Worm (Caenorhabditis elegans) whole organism, L4/young adult: ENCODE data around the gene lgc-1.

Source experiments
- W03F9.2 ChIP-seq: fragments of 150-350 bp; optimal IDR thresholded peaks from 2 replicates; lab custom pipeline; 2014; ENCODE audit warnings: missing biosample characterization, missing genetic modification characterization
- dao-5 ChIP-seq: sonication (generic microtip); optimal IDR thresholded peaks from 2 replicates; lab custom pipeline; 2016; ENCODE audit warnings: missing genotype, missing genetic modification characterization, moderate library complexity, missing compliant biosample characterization

DNA sequence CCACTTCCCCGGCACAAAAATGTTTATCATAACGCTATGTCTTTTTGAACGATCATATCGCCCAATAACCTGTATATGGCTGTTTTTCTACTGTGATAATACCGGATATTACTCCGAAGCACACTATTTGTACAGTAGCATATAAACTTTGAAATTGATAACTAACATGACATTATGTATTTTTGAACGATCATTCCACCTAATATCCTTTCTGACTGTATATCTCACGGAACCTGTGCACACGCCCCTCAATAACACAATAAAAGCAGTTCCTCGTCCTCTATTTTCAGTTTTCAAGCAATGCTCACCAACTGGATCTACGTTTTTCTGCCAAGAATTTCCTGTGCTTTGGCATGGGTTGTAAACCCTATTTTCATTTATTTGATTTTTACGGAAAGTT is 33.3 kb upstream of the lgc-1 start, which contains the start of gene srj-40:
- TF ChIP-seq W03F9.2 (tag; lab: Kevin White, UChicago) (no peak), dao-5 (tag; lab: Kevin White, UChicago) (no peak)
